Worm (Caenorhabditis elegans) whole organism, early embryonic: ENCODE data around the gene F56D5.5.

Source experiments
- B0310.2 ChIP-seq: sonication (generic microtip); optimal IDR thresholded peaks from 2 replicates; lab custom pipeline; 2016; ENCODE audit warnings: mild to moderate bottlenecking, missing genetic modification characterization, missing compliant biosample characterization
- F13C5.2 ChIP-seq: sonication (generic microtip); optimal IDR thresholded peaks from 2 replicates; lab custom pipeline; 2017; ENCODE audit warnings: mild to moderate bottlenecking, missing genetic modification characterization, inconsistent platforms, missing compliant biosample characterization
- aly-1 ChIP-seq: sonication (generic microtip); optimal IDR thresholded peaks from 2 replicates; lab custom pipeline; 2016; ENCODE audit warnings: missing genetic modification characterization, missing compliant biosample characterization
- ama-1 ChIP-seq: fragments of 150-350 bp; optimal IDR thresholded peaks from 2 replicates; lab custom pipeline; 2014
- ceh-13 ChIP-seq: fragments of 200-800 bp; sonication (Bioruptor generic); optimal IDR thresholded peaks from 2 replicates; lab custom pipeline; 2018; ENCODE audit warnings: mild to moderate bottlenecking, missing genetic modification characterization, missing compliant biosample characterization
- ceh-36 ChIP-seq: sonication (generic microtip); optimal IDR thresholded peaks from 2 replicates; lab custom pipeline; 2016; ENCODE audit warnings: missing genetic modification characterization, inconsistent platforms, missing compliant biosample characterization
- ets-7 ChIP-seq: sonication (generic microtip); optimal IDR thresholded peaks from 2 replicates; lab custom pipeline; 2016; ENCODE audit warnings: missing genotype, missing genetic modification characterization, missing compliant biosample characterization
- flt-1 ChIP-seq: fragments of 200-800 bp; sonication (Bioruptor generic); IDR thresholded peaks from 2 replicates; pipeline ENCODE4 v1.3.6; 2022; ENCODE audit warnings: missing genetic modification characterization, missing compliant biosample characterization
- hmbx-1 ChIP-seq: sonication (generic microtip); optimal IDR thresholded peaks from 2 replicates; lab custom pipeline; 2016; ENCODE audit warnings: mild to moderate bottlenecking, missing genetic modification characterization, missing compliant biosample characterization
- hmg-4 ChIP-seq: fragments of 200-800 bp; sonication (Bioruptor generic); optimal IDR thresholded peaks from 2 replicates; lab custom pipeline; 2018; ENCODE audit warnings: mild to moderate bottlenecking, missing genetic modification characterization, missing compliant biosample characterization
- hnd-1 ChIP-seq: sonication (generic microtip); optimal IDR thresholded peaks from 2 replicates; lab custom pipeline; 2016; ENCODE audit warnings: missing genetic modification characterization, missing compliant biosample characterization
- pes-1 ChIP-seq: fragments of 200-800 bp; sonication (Bioruptor generic); IDR thresholded peaks from 2 replicates; pipeline ENCODE4 v1.3.6; 2022; ENCODE audit warnings: missing genetic modification reagents, missing genetic modification characterization, missing compliant biosample characterization
- scrt-1 ChIP-seq: fragments of 200-800 bp; sonication (Bioruptor generic); IDR thresholded peaks from 2 replicates; pipeline ENCODE4 v1.3.6; 2022; ENCODE audit warnings: missing genetic modification characterization, missing compliant biosample characterization
- sea-1 ChIP-seq: fragments of 200-800 bp; sonication (Bioruptor generic); conservative IDR thresholded peaks from 2 replicates; pipeline ENCODE4 v1.3.6; 2022; ENCODE audit warnings: missing genetic modification characterization, missing compliant biosample characterization
- tbx-11 ChIP-seq: fragments of 200-800 bp; sonication (Bioruptor generic); IDR thresholded peaks from 2 replicates; pipeline ENCODE4 v1.3.6; 2022; ENCODE audit warnings: missing genetic modification characterization, missing compliant biosample characterization
- tbx-37 ChIP-seq: fragments of 200-800 bp; sonication (Bioruptor generic); conservative IDR thresholded peaks from 2 replicates; pipeline ENCODE4 v1.3.6; 2022; ENCODE audit warnings: missing genetic modification reagents, missing genetic modification characterization, missing compliant biosample characterization
- tra-4 ChIP-seq: sonication (generic microtip); optimal IDR thresholded peaks from 2 replicates; lab custom pipeline; 2017; ENCODE audit warnings: missing genetic modification characterization, missing compliant biosample characterization

The F56D5.5 gene

ce11 chrIV:9408004-9408403 lies at the start of gene F56D5.5:
Gene F56D5.5, minus strand, starts transcription at chrIV:9408104.
- no peak for TF ChIP-seq ceh-13 (GFP tag; lab: Kevin White, UChicago)
- TF ChIP-seq hmbx-1, result no peak
- TF ChIP-seq flt-1 (GFP tag; lab: Robert Waterston, UW), result no peak
- TF ChIP-seq tbx-37, result no peak
- no peak for TF ChIP-seq sea-1 (GFP tag; lab: Robert Waterston, UW)
- no peak for TF ChIP-seq B0310.2 (tag; lab: Kevin White, UChicago)
- no peak for TF ChIP-seq ama-1 (lab: Kevin White, UChicago)

- no peak for TF ChIP-seq flt-1 (GFP tag; lab: Robert Waterston, UW)
- TF ChIP-seq pes-1 (GFP tag; lab: Robert Waterston, UW), result no peak
- TF ChIP-seq B0310.2 (tag; lab: Kevin White, UChicago), result no peak
- no peak for TF ChIP-seq ama-1 (lab: Kevin White, UChicago)
- TF ChIP-seq scrt-1 (GFP tag; lab: Robert Waterston, UW), result no peak
- TF ChIP-seq hmg-4, result no peak
- TF ChIP-seq F13C5.2, result no peak
- TF ChIP-seq sea-1 (GFP tag; lab: Robert Waterston, UW), result no peak
- no peak for TF ChIP-seq hnd-1 (tag; lab: Kevin White, UChicago)
- TF ChIP-seq tra-4 (tag; lab: Kevin White, UChicago), result no peak
- TF ChIP-seq ceh-13 (GFP tag; lab: Kevin White, UChicago), result no peak
- no peak for TF ChIP-seq ets-7
Observed at ce11 chrIV:9457400-9457799, 49.5 kb upstream of the F56D5.5 start, which contains the start of gene cutl-17. Gene cutl-17, minus strand, starts transcription at chrIV:9457500.

ce11 chrIV:9451816-9452215 lies 43.9 kb upstream of the F56D5.5 start:
- TF ChIP-seq sea-1 (GFP tag; lab: Robert Waterston, UW), result no peak
- no peak for TF ChIP-seq tbx-37
- TF ChIP-seq hnd-1 (tag; lab: Kevin White, UChicago), result no peak
- no peak for TF ChIP-seq pes-1 (GFP tag; lab: Robert Waterston, UW)
- TF ChIP-seq scrt-1 (GFP tag; lab: Robert Waterston, UW), result no peak
- no peak for TF ChIP-seq ceh-13 (GFP tag; lab: Kevin White, UChicago)
- TF ChIP-seq tbx-11 (GFP tag; lab: Robert Waterston, UW), result no peak
- TF ChIP-seq flt-1 (GFP tag; lab: Robert Waterston, UW), result no peak
- TF ChIP-seq ama-1 (lab: Kevin White, UChicago), result no peak
- no peak for TF ChIP-seq aly-1 (tag; lab: Kevin White, UChicago)
- no peak for TF ChIP-seq hmg-4
- TF ChIP-seq ceh-36 (tag; lab: Kevin White, UChicago), result no peak
- no peak for TF ChIP-seq hmbx-1
- no peak for TF ChIP-seq ets-7
- TF ChIP-seq F13C5.2, result no peak
- TF ChIP-seq B0310.2 (tag; lab: Kevin White, UChicago), result no peak
- no peak for TF ChIP-seq tra-4 (tag; lab: Kevin White, UChicago)

- TF ChIP-seq sea-1 (GFP tag; lab: Robert Waterston, UW) (no peak), F13C5.2 (no peak), ceh-36 (tag; lab: Kevin White, UChicago) (no peak), hmbx-1 (no peak), tbx-11 (GFP tag; lab: Robert Waterston, UW) (no peak), B0310.2 (tag; lab: Kevin White, UChicago) (no peak), pes-1 (GFP tag; lab: Robert Waterston, UW) (no peak), hnd-1 (tag; lab: Kevin White, UChicago) (no peak), scrt-1 (GFP tag; lab: Robert Waterston, UW) (no peak), ceh-13 (GFP tag; lab: Kevin White, UChicago) (no peak), tbx-37 (no peak), aly-1 (tag; lab: Kevin White, UChicago) (no peak), ama-1 (lab: Kevin White, UChicago) (no peak), hmg-4 (no peak), ets-7 (no peak), flt-1 (GFP tag; lab: Robert Waterston, UW) (no peak)
Observed at ce11 chrIV:9450375-9450774, 42.5 kb upstream of the F56D5.5 start, which contains the start of gene cpin-1. Gene cpin-1, plus strand, starts transcription at chrIV:9450675.

ce11 chrIV:9447209-9447608 lies 39.3 kb upstream of the F56D5.5 start, which contains the start of gene hsp-12.6:
Gene hsp-12.6, minus strand, starts transcription at chrIV:9447228.
- TF ChIP-seq ceh-36 (tag; lab: Kevin White, UChicago) (no peak), hmg-4 (no peak), sea-1 (GFP tag; lab: Robert Waterston, UW) (no peak), pes-1 (GFP tag; lab: Robert Waterston, UW) (no peak), tbx-37 (no peak), F13C5.2 (no peak), hmbx-1 (no peak), hnd-1 (tag; lab: Kevin White, UChicago) (no peak), flt-1 (GFP tag; lab: Robert Waterston, UW) (no peak), tbx-11 (GFP tag; lab: Robert Waterston, UW) (no peak), B0310.2 (tag; lab: Kevin White, UChicago) (no peak), scrt-1 (GFP tag; lab: Robert Waterston, UW) (no peak), ama-1 (lab: Kevin White, UChicago) (no peak), aly-1 (tag; lab: Kevin White, UChicago) (no peak), ets-7 (no peak), tra-4 (tag; lab: Kevin White, UChicago) (no peak), ceh-13 (GFP tag; lab: Kevin White, UChicago) (no peak)

ce11 chrIV:9445407-9445806 lies 37.5 kb upstream of the F56D5.5 start, which contains the start of gene hsp-12.3:
Gene hsp-12.3, minus strand, starts transcription at chrIV:9445507.
- no peak for TF ChIP-seq scrt-1 (GFP tag; lab: Robert Waterston, UW)
- TF ChIP-seq sea-1 (GFP tag; lab: Robert Waterston, UW), result no peak
- no peak for TF ChIP-seq hmg-4
- no peak for TF ChIP-seq ama-1 (lab: Kevin White, UChicago)
- TF ChIP-seq flt-1 (GFP tag; lab: Robert Waterston, UW), result no peak
- no peak for TF ChIP-seq ceh-36 (tag; lab: Kevin White, UChicago)
- TF ChIP-seq hmbx-1, result no peak
- TF ChIP-seq aly-1 (tag; lab: Kevin White, UChicago), result no peak
- TF ChIP-seq tbx-11 (GFP tag; lab: Robert Waterston, UW), result no peak
- TF ChIP-seq tbx-37, result no peak

- no peak for TF ChIP-seq pes-1 (GFP tag; lab: Robert Waterston, UW)
- peak; percentile 3 for TF ChIP-seq B0310.2 (tag; lab: Kevin White, UChicago)
- TF ChIP-seq flt-1 (GFP tag; lab: Robert Waterston, UW), result peak; percentile 69
- peak; percentile 85 for TF ChIP-seq F13C5.2
- 0 out of 2 replicates have a peak, but pooled peaks have one; percentile 19 for TF ChIP-seq sea-1 (GFP tag; lab: Robert Waterston, UW)
- no peak for TF ChIP-seq hnd-1 (tag; lab: Kevin White, UChicago)
- TF ChIP-seq ceh-36 (tag; lab: Kevin White, UChicago), result no peak
- TF ChIP-seq ets-7, result no peak
- TF ChIP-seq hmg-4, result peak; percentile 57
- peak; percentile 93 for TF ChIP-seq ama-1 (lab: Kevin White, UChicago)
Observed at ce11 chrIV:9444417-9445026, 36.6 kb upstream of the F56D5.5 start.
